Fruit fly (Drosophila melanogaster): ENCODE measurements around the gene CG14316.

CG14316 gene

dm6 chr3R:18188702-18189125 lies 36.8 kb downstream of the CG14316 start, which contains the start of the genes CG12321 and MED17 (continued):
- TF ChIP-seq CG4404 (GFP tag; IDR thresholded peaks at IDR 0.05) (peak; percentile 86), br (optimal IDR thresholded peaks at IDR 0.05) (no peak), CG10959 (GFP tag; IDR thresholded peaks at IDR 0.05) (peak; percentile 73), eyg (GFP tag; optimal IDR thresholded peaks at IDR 0.05) (no peak), CG12299 (tag; optimal IDR thresholded peaks at IDR 0.05) (peak; percentile 68), CG6813 (GFP tag; optimal IDR thresholded peaks at IDR 0.05) (peak; percentile 42), CG1792 (GFP tag; optimal IDR thresholded peaks at IDR 0.05) (peak; percentile 10), Scr (GFP tag; IDR thresholded peaks at IDR 0.05; ENCODE audit: partially characterized antibody) (0 out of 2 replicates have a peak, but pooled peaks have one; percentile 16), CG4424 (GFP tag; optimal IDR thresholded peaks at IDR 0.05) (peak; percentile 91), prd (optimal IDR thresholded peaks at IDR 0.05) (no peak), prd (GFP tag; IDR thresholded peaks at IDR 0.05) (peak; percentile 89), CkIIα-i1 (GFP tag; IDR thresholded peaks at IDR 0.05) (peak; percentile 16; the same call in 1 of the 2 replicates), CG11456 (GFP tag; IDR thresholded peaks at IDR 0.05) (peak; percentile 92), sim (GFP tag; IDR thresholded peaks at IDR 0.05) (0 out of 2 replicates have a peak, but pooled peaks have one; percentile 31), Dad (GFP tag; optimal IDR thresholded peaks at IDR 0.05) (no peak), NK7.1 (GFP tag; optimal IDR thresholded peaks at IDR 0.05) (no peak), Mrtf (GFP tag; IDR thresholded peaks at IDR 0.05) (peak; percentile 73; the same call in 1 of the 3 replicates), Lhr (GFP tag; optimal IDR thresholded peaks at IDR 0.05) (peak; percentile 55), zfh1 (GFP tag; IDR thresholded peaks at IDR 0.05) (peak; percentile 85), exex (tag; optimal IDR thresholded peaks at IDR 0.05) (peak; percentile 61), CG34422 (GFP tag; IDR thresholded peaks at IDR 0.05) (peak; percentile 89), D (optimal IDR thresholded peaks at IDR 0.05) (no peak), D (GFP tag; optimal IDR thresholded peaks at IDR 0.05) (peak; percentile 85), C15 (GFP tag; IDR thresholded peaks at IDR 0.05) (peak; percentile 74; the same call in 2 of the 3 replicates), CG11504 (tag; optimal IDR thresholded peaks at IDR 0.05) (peak; percentile 87), Asciz (GFP tag; optimal IDR thresholded peaks at IDR 0.05) (peak; percentile 78), jigr1 (GFP tag; IDR thresholded peaks at IDR 0.05) (peak; percentile 56; the same call in 1 of the 3 replicates), vnd (GFP tag; IDR thresholded peaks at IDR 0.05; ENCODE audit: partially characterized antibody) (no peak), fd96Cb (tag; optimal IDR thresholded peaks at IDR 0.05) (peak; percentile 85), Side (GFP tag; optimal IDR thresholded peaks at IDR 0.05) (peak; percentile 4), CG1647 (GFP tag; optimal IDR thresholded peaks at IDR 0.05) (peak; percentile 62), CG9437 (GFP tag; optimal IDR thresholded peaks at IDR 0.05) (peak; percentile 86)

- no peak for TF ChIP-seq ATbp (GFP tag; optimal IDR thresholded peaks at IDR 0.05)
- TF ChIP-seq br (optimal IDR thresholded peaks at IDR 0.05), result no peak
- TF ChIP-seq Med (GFP tag), result peak; percentile 32
- no peak for TF ChIP-seq CG12391 (tag; optimal IDR thresholded peaks at IDR 0.05)
- TF ChIP-seq Dbx (GFP tag; IDR thresholded peaks at IDR 0.05), result no peak
- TF ChIP-seq z (GFP tag; IDR thresholded peaks at IDR 0.05), result 0 out of 3 replicates have a peak, but pooled peaks have one; percentile 6
- TF ChIP-seq BtbVII (GFP tag; optimal IDR thresholded peaks at IDR 0.05), result no peak
- TF ChIP-seq amos (GFP tag; IDR thresholded peaks at IDR 0.05; ENCODE audit: partially characterized antibody), result peak; percentile 7; the same call in 1 of the 2 replicates
- TF ChIP-seq Trl (optimal IDR thresholded peaks at IDR 0.05), result no peak
- no peak for TF ChIP-seq Trl (GFP tag; optimal IDR thresholded peaks at IDR 0.05)
- TF ChIP-seq CG9797 (GFP tag; optimal IDR thresholded peaks at IDR 0.05), result no peak
- TF ChIP-seq Optix (GFP tag; IDR thresholded peaks at IDR 0.05), result no peak
- TF ChIP-seq CG15601 (tag; optimal IDR thresholded peaks at IDR 0.05), result no peak
- TF ChIP-seq lov (optimal IDR thresholded peaks at IDR 0.05), result no peak
- TF ChIP-seq lov (GFP tag; IDR thresholded peaks at IDR 0.05), result no peak
These were observed 39.9 kb downstream of the CG14316 start, which contains the start of gene CG14313 for dm6 chr3R:18191867-18192266. CG14313 (minus strand) TSS chr3R:18191967.

Measured in whole organism, embryonic.